Fruit fly (Drosophila melanogaster) Kc167 (cell line): ENCODE measurements around the gene Drs.

Experiments
- Myc ChIP-seq: fragments of >200 bp; optimal IDR thresholded peaks from 2 replicates; lab custom pipeline; 2017; ENCODE audit warnings: missing external identifiers
- Sin3A ChIP-seq: fragments of >200 bp; optimal IDR thresholded peaks from 2 replicates; lab custom pipeline; 2018; ENCODE audit warnings: missing external identifiers
- h ChIP-seq: fragments of >200 bp; optimal IDR thresholded peaks from 3 replicates; lab custom pipeline; 2018; ENCODE audit warnings: missing external identifiers
- insv ChIP-seq: fragments of >200 bp; optimal IDR thresholded peaks from 3 replicates; lab custom pipeline; 2018; ENCODE audit warnings: missing external identifiers
- psq ChIP-seq: fragments of >200 bp; optimal IDR thresholded peaks from 2 replicates; lab custom pipeline; 2017; ENCODE audit warnings: missing external identifiers
- ttk ChIP-seq: sonication (Bioruptor generic); optimal IDR thresholded peaks from 2 replicates; lab custom pipeline; 2017; ENCODE audit warnings: missing external identifiers

DNA sequence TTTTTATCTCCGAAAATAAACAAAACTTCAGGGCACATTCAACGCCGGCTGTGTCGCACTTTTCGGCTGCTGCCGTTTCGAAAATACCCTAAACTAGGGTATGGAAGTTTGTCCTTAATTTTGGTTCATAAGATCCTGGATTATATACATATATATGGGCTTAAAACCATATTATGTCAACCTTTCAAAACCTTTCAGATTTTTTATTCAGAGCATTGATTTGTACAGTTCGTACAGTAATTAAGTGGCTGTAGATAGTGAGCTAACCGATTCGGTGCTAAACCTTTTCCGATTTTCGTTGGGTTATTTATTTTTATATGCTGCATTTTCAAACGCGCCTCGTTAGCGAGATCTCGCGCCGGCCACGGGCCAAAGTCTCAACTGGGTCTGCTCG is 20.3 kb downstream of the Drs start:
- TF ChIP-seq Sin3A (no peak), psq (lab: Kevin White, UChicago) (no peak), insv (no peak), h (peak; percentile 46), Myc (lab: Kevin White, UChicago) (no peak), ttk (lab: Kevin White, UChicago) (no peak)
